Worm (Caenorhabditis elegans): ENCODE results near the gene copb-1.
A peak's percentile ranks its signal among the peaks of the same experiment; 100 is the strongest.

copb-1 gene

DNA sequence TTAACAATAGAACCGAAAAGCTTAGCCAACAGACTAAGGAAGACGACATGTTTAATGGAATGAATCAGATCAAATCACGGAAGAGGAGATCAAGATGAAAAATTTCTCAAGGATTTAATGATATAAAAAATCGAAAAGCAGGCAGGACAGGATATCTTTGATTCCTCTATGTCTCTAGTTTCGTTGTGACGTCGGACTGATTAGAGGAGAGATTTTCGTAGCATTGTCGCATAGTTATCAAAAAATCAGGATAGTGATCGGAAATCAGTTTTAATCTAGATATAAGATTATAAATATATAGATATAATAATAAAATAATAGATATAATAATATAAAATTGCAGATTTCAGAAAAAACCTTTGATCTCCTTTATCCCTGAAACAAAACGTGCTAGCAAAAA is 35.2 kb upstream of the copb-1 start, which contains the start of gene B0454.8:
Gene B0454.8 (minus strand): TSS at position 101 of the 400 bp plus-strand sequence.
- no peak for TF ChIP-seq ahr-1 (tag; optimal IDR thresholded peaks at IDR 0.05)
- TF ChIP-seq pax-1 (tag; optimal IDR thresholded peaks at IDR 0.05), result no peak
- no peak for TF ChIP-seq ztf-16 (tag; optimal IDR thresholded peaks at IDR 0.05)
- no peak for TF ChIP-seq sox-4 (tag; optimal IDR thresholded peaks at IDR 0.05)
- no peak for TF ChIP-seq ceh-6 (GFP tag; optimal IDR thresholded peaks at IDR 0.05)
- TF ChIP-seq ceh-2 (tag; optimal IDR thresholded peaks at IDR 0.05), result no peak
- no peak for TF ChIP-seq pat-9 (tag; optimal IDR thresholded peaks at IDR 0.05)
- no peak for TF ChIP-seq pqm-1 (tag; optimal IDR thresholded peaks at IDR 0.05)
- no peak for TF ChIP-seq syd-9 (tag; optimal IDR thresholded peaks at IDR 0.05)
- no peak for TF ChIP-seq ceh-14 (tag; optimal IDR thresholded peaks at IDR 0.05)
- no peak for TF ChIP-seq fkh-6 (tag; optimal IDR thresholded peaks at IDR 0.05)
- TF ChIP-seq ama-1 (optimal IDR thresholded peaks at IDR 0.05), result no peak
- no peak for TF ChIP-seq ceh-45 (GFP tag; IDR thresholded peaks at IDR 0.05)
- TF ChIP-seq ceh-22 (tag; optimal IDR thresholded peaks at IDR 0.05), result no peak
- no peak for TF ChIP-seq ceh-9 (tag; optimal IDR thresholded peaks at IDR 0.05)
- no peak for TF ChIP-seq hlh-8 (tag; optimal IDR thresholded peaks at IDR 0.05)

- TF ChIP-seq nfya-1 (tag; optimal IDR thresholded peaks at IDR 0.05) (no peak), F13H6.1 (tag; optimal IDR thresholded peaks at IDR 0.05) (no peak), unc-86 (tag; optimal IDR thresholded peaks at IDR 0.05) (no peak), madf-2 (tag; optimal IDR thresholded peaks at IDR 0.05) (no peak), hlh-8 (tag; optimal IDR thresholded peaks at IDR 0.05) (no peak), pros-1 (tag; optimal IDR thresholded peaks at IDR 0.05) (no peak), gmeb-2 (tag; optimal IDR thresholded peaks at IDR 0.05) (no peak), che-1 (tag; optimal IDR thresholded peaks at IDR 0.05) (no peak), T23F11.4 (GFP tag; optimal IDR thresholded peaks at IDR 0.05) (no peak), dve-1 (tag; optimal IDR thresholded peaks at IDR 0.05) (no peak), ztf-16 (tag; optimal IDR thresholded peaks at IDR 0.05) (no peak), lin-11 (tag; optimal IDR thresholded peaks at IDR 0.05) (no peak), unc-3 (GFP tag; conservative IDR thresholded peaks at IDR 0.05) (no peak), unc-3 (tag; optimal IDR thresholded peaks at IDR 0.05) (no peak), ceh-34 (tag; optimal IDR thresholded peaks at IDR 0.05) (no peak), K09A11.1 (tag; optimal IDR thresholded peaks at IDR 0.05; ENCODE audit: insufficient read depth) (no peak)
These were observed 34.6 kb upstream of the copb-1 start, which contains the start of gene sri-29 for ce11 chrII:3044023-3044422. sri-29 (plus strand) TSS chrII:3044323.

- TF ChIP-seq ceh-22 (tag; optimal IDR thresholded peaks at IDR 0.05) (no peak), pag-3 (tag; optimal IDR thresholded peaks at IDR 0.05; ENCODE audit: borderline replicate concordance) (no peak), nhr-11 (tag; optimal IDR thresholded peaks at IDR 0.05) (no peak), elt-4 (tag; optimal IDR thresholded peaks at IDR 0.05) (peak; percentile 29), eyg-1 (tag; optimal IDR thresholded peaks at IDR 0.05) (no peak), ref-2 (tag; optimal IDR thresholded peaks at IDR 0.05) (no peak), pqm-1 (tag; optimal IDR thresholded peaks at IDR 0.05) (no peak), ceh-30 (tag; optimal IDR thresholded peaks at IDR 0.05) (no peak)
These were observed 33.2 kb upstream of the copb-1 start for ce11 chrII:3045422-3045821.

DNA sequence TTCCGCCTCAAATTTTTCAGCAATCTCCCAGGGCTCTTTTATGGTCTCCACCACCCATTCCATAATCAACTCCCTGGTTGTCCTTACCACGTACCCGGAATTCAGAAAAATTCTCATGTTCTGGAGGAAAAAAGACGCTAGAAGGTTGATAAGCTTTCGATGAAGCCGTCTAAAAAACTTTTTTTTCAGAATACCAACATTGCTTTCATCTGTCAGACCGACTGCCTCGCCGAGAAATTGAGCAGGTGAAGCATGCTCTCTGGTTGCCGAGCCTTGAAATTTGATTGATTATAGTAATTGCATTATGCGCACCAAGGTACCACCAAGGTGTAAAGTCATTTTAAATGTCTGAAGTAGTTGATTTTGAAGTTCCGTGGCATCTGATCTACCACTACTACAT is 32.7 kb upstream of the copb-1 start, which contains the start of gene sri-30:
Gene sri-30 (plus strand): TSS at position 301 of the 400 bp plus-strand sequence.
- no peak for TF ChIP-seq ceh-45 (GFP tag; IDR thresholded peaks at IDR 0.05)
- no peak for TF ChIP-seq F13H6.1 (tag; optimal IDR thresholded peaks at IDR 0.05)
- TF ChIP-seq syd-9 (tag; optimal IDR thresholded peaks at IDR 0.05), result no peak
- TF ChIP-seq lim-6 (tag; optimal IDR thresholded peaks at IDR 0.05), result no peak
- TF ChIP-seq ref-2 (tag; optimal IDR thresholded peaks at IDR 0.05), result no peak
- TF ChIP-seq hlh-15 (tag; optimal IDR thresholded peaks at IDR 0.05), result no peak
- no peak for TF ChIP-seq pqm-1 (tag; optimal IDR thresholded peaks at IDR 0.05)
- TF ChIP-seq sox-2 (GFP tag; IDR thresholded peaks at IDR 0.05), result no peak
- TF ChIP-seq mec-3 (tag; optimal IDR thresholded peaks at IDR 0.05; ENCODE audit: borderline replicate concordance), result no peak
- no peak for TF ChIP-seq nhr-11 (tag; optimal IDR thresholded peaks at IDR 0.05)
